Fruit fly (Drosophila melanogaster) whole organism, prepupa: ENCODE measurements around the gene bur.
A peak's percentile ranks its signal among the peaks of the same experiment; 100 is the strongest.

ENCODE experiments used
- CG10669 ChIP-seq: fragments of 200-800 bp; sonication (Bioruptor generic); optimal IDR thresholded peaks from 3 replicates; lab custom pipeline; 2018; ENCODE audit warnings: missing biosample characterization, mild to moderate bottlenecking, missing genetic modification characterization, moderate library complexity
- CG11294 ChIP-seq: fragments of 200-800 bp; sonication (Bioruptor generic); IDR thresholded peaks from 2 replicates; pipeline ENCODE4 v1.3.6; 2022; ENCODE audit warnings: missing biosample characterization, missing genetic modification characterization
- CG11762 ChIP-seq: fragments of 200-800 bp; sonication (Bioruptor generic); optimal IDR thresholded peaks from 3 replicates; lab custom pipeline; 2016; ENCODE audit warnings: missing biosample characterization, missing genetic modification characterization; ENCODE audit not compliant: insufficient read depth
- CG15336 ChIP-seq: fragments of 200-800 bp; sonication (Bioruptor generic); IDR thresholded peaks from 2 replicates; pipeline ENCODE4 v1.3.6; 2022; ENCODE audit warnings: missing biosample characterization, missing genetic modification characterization
- CG1621 ChIP-seq: fragments of 200-800 bp; sonication (Bioruptor generic); optimal IDR thresholded peaks from 3 replicates; lab custom pipeline; 2018; ENCODE audit warnings: missing biosample characterization, mild to moderate bottlenecking, missing genetic modification characterization
- CG3032 ChIP-seq: fragments of 200-800 bp; optimal IDR thresholded peaks from 2 replicates; lab custom pipeline; 2019; ENCODE audit warnings: missing biosample characterization, mild to moderate bottlenecking, missing genetic modification characterization, moderate library complexity
- CG31627 ChIP-seq: fragments of 200-800 bp; sonication (Bioruptor generic); optimal IDR thresholded peaks from 3 replicates; lab custom pipeline; 2016; ENCODE audit warnings: missing biosample characterization, missing genetic modification characterization
- CG3919 ChIP-seq: fragments of 200-800 bp; sonication (Bioruptor generic); optimal IDR thresholded peaks from 3 replicates; lab custom pipeline; 2016; ENCODE audit warnings: missing biosample characterization, missing genetic modification characterization
- CG4318 ChIP-seq: fragments of 200-800 bp; sonication (Bioruptor generic); optimal IDR thresholded peaks from 3 replicates; lab custom pipeline; 2017; ENCODE audit warnings: missing biosample characterization, mild to moderate bottlenecking, missing genetic modification characterization
- CG6163 ChIP-seq: fragments of 200-800 bp; sonication (Bioruptor generic); IDR thresholded peaks from 3 replicates; pipeline ENCODE4 v1.3.6; 2022; ENCODE audit warnings: missing biosample characterization, missing genetic modification characterization
- CG6276 ChIP-seq: fragments of 200-800 bp; sonication (Bioruptor generic); optimal IDR thresholded peaks from 2 replicates; lab custom pipeline; 2017; ENCODE audit warnings: missing biosample characterization, mild to moderate bottlenecking, missing genetic modification characterization
- CG6792 ChIP-seq: fragments of 200-800 bp; sonication (Bioruptor generic); optimal IDR thresholded peaks from 3 replicates; lab custom pipeline; 2016; ENCODE audit warnings: missing biosample characterization, missing genetic modification characterization
- CG6854 ChIP-seq: fragments of 200-800 bp; sonication (Bioruptor generic); optimal IDR thresholded peaks from 2 replicates; lab custom pipeline; 2017; ENCODE audit warnings: missing biosample characterization, mild to moderate bottlenecking, missing genetic modification characterization
- CG7368 ChIP-seq: fragments of 200-800 bp; sonication (Bioruptor generic); optimal IDR thresholded peaks from 3 replicates; lab custom pipeline; 2016; ENCODE audit warnings: missing biosample characterization, missing genetic modification characterization
- CG8319 ChIP-seq: fragments of 200-800 bp; sonication (Bioruptor generic); optimal IDR thresholded peaks from 3 replicates; lab custom pipeline; 2016; ENCODE audit warnings: missing biosample characterization, missing genetic modification characterization
- Eip75B ChIP-seq: fragments of 200-800 bp; sonication (Bioruptor generic); optimal IDR thresholded peaks from 3 replicates; lab custom pipeline; 2016; ENCODE audit warnings: missing biosample characterization, missing genetic modification characterization
- Eip78C ChIP-seq: fragments of 200-800 bp; sonication (Bioruptor generic); peaks from one replicate; lab custom pipeline; 2016; ENCODE audit warnings: missing biosample characterization, missing genetic modification characterization
- Ets96B ChIP-seq: fragments of 200-800 bp; optimal IDR thresholded peaks from 2 replicates; lab custom pipeline; 2019; ENCODE audit warnings: missing biosample characterization, mild to moderate bottlenecking, missing genetic modification characterization, moderate library complexity
- Gug ChIP-seq: fragments of 200-800 bp; sonication (Bioruptor generic); IDR thresholded peaks from 2 replicates; pipeline ENCODE4 v1.3.6; 2022; ENCODE audit warnings: missing biosample characterization, missing genetic modification characterization
- Hr38 ChIP-seq: sonication (Bioruptor generic); optimal IDR thresholded peaks from 2 replicates; lab custom pipeline; 2016; ENCODE audit warnings: missing biosample characterization, missing genetic modification characterization
- Hr4 ChIP-seq: fragments of 200-800 bp; sonication (Bioruptor generic); optimal IDR thresholded peaks from 3 replicates; lab custom pipeline; 2016; ENCODE audit warnings: missing biosample characterization, missing genetic modification characterization
- Met ChIP-seq: fragments of 200-800 bp; sonication (Bioruptor generic); optimal IDR thresholded peaks from 3 replicates; lab custom pipeline; 2016; ENCODE audit warnings: missing biosample characterization, missing genetic modification characterization
- OdsH ChIP-seq: fragments of 200-800 bp; sonication (Bioruptor generic); optimal IDR thresholded peaks from 3 replicates; lab custom pipeline; 2016; ENCODE audit warnings: missing biosample characterization, missing genetic modification characterization
- Smox ChIP-seq: fragments of 200-800 bp; sonication (Bioruptor generic); optimal IDR thresholded peaks from 3 replicates; lab custom pipeline; 2016; ENCODE audit warnings: missing biosample characterization, missing genetic modification characterization
- Sox102F ChIP-seq: fragments of 200-800 bp; sonication (Bioruptor generic); optimal IDR thresholded peaks from 2 replicates; lab custom pipeline; 2016; ENCODE audit warnings: missing biosample characterization, mild to moderate bottlenecking, missing genetic modification characterization
- Sox14 ChIP-seq: fragments of 200-800 bp; sonication (Bioruptor generic); optimal IDR thresholded peaks from 3 replicates; lab custom pipeline; 2016; ENCODE audit warnings: missing biosample characterization, missing genetic modification characterization
- Sox15 ChIP-seq: fragments of 200-800 bp; sonication (Bioruptor generic); optimal IDR thresholded peaks from 3 replicates; lab custom pipeline; 2016; ENCODE audit warnings: missing biosample characterization, missing genetic modification characterization
- achi ChIP-seq: fragments of 200-800 bp; sonication (Bioruptor generic); optimal IDR thresholded peaks from 3 replicates; lab custom pipeline; 2016; ENCODE audit warnings: missing biosample characterization, missing genetic modification characterization
- acj6 ChIP-seq: fragments of 200-800 bp; sonication (Bioruptor generic); optimal IDR thresholded peaks from 3 replicates; lab custom pipeline; 2016; ENCODE audit warnings: missing biosample characterization, missing genetic modification characterization
- cyc ChIP-seq: fragments of 200-800 bp; sonication (Bioruptor generic); optimal IDR thresholded peaks from 3 replicates; lab custom pipeline; 2016; ENCODE audit warnings: missing biosample characterization, missing genetic modification characterization
- dsx ChIP-seq: fragments of 200-800 bp; optimal IDR thresholded peaks from 3 replicates; lab custom pipeline; 2019; ENCODE audit warnings: missing biosample characterization, mild to moderate bottlenecking, missing genetic modification characterization, moderate library complexity; ENCODE audit not compliant: poor library complexity, severe bottlenecking
- esn ChIP-seq: fragments of 200-800 bp; sonication (Bioruptor generic); optimal IDR thresholded peaks from 2 replicates; lab custom pipeline; 2016; ENCODE audit warnings: missing biosample characterization, mild to moderate bottlenecking, missing genetic modification characterization, moderate library complexity
- fd59A ChIP-seq: fragments of 200-800 bp; sonication (Bioruptor generic); optimal IDR thresholded peaks from 2 replicates; lab custom pipeline; 2017; ENCODE audit warnings: missing biosample characterization, mild to moderate bottlenecking, missing genetic modification characterization, missing genetic modification reagents
- lz ChIP-seq: fragments of 200-800 bp; sonication (Bioruptor generic); optimal IDR thresholded peaks from 3 replicates; lab custom pipeline; 2016; ENCODE audit warnings: missing biosample characterization, missing genetic modification characterization
- pdm3 ChIP-seq: fragments of 200-800 bp; sonication (Bioruptor generic); optimal IDR thresholded peaks from 3 replicates; lab custom pipeline; 2016; ENCODE audit warnings: missing biosample characterization, missing genetic modification characterization
- spab ChIP-seq: fragments of 200-800 bp; sonication (Bioruptor generic); optimal IDR thresholded peaks from 2 replicates; lab custom pipeline; 2017; ENCODE audit warnings: missing biosample characterization, mild to moderate bottlenecking, missing genetic modification characterization, missing genetic modification reagents
- svp ChIP-seq: fragments of 200-800 bp; sonication (Bioruptor generic); peaks from one replicate; lab custom pipeline; 2016; ENCODE audit warnings: missing biosample characterization, missing genetic modification characterization
- topi ChIP-seq: fragments of 200-800 bp; sonication (Bioruptor generic); optimal IDR thresholded peaks from 3 replicates; lab custom pipeline; 2016; ENCODE audit warnings: missing biosample characterization, missing genetic modification characterization
- vri ChIP-seq: fragments of 200-800 bp; sonication (Bioruptor generic); optimal IDR thresholded peaks from 3 replicates; lab custom pipeline; 2016; ENCODE audit warnings: missing biosample characterization, mild to moderate bottlenecking, missing genetic modification characterization

bur gene

dm6 chr2L:21214961-21215362 is 35.5 kb upstream of the bur start:
- TF ChIP-seq Sox102F (GFP tag; lab: Kevin White, UChicago) (peak; percentile 48), topi (peak; percentile 63), Ets96B (tag; lab: Kevin White, UChicago) (peak; percentile 30), CG15336 (no peak), CG1621 (tag; lab: Kevin White, UChicago) (peak; percentile 62), spab (GFP tag; lab: Kevin White, UChicago) (no peak), Eip78C (GFP tag; lab: Kevin White, UChicago) (peak; percentile 75), Hr38 (GFP tag; lab: Kevin White, UChicago) (no peak), esn (GFP tag; lab: Kevin White, UChicago) (peak; percentile 68), svp (GFP tag; lab: Kevin White, UChicago) (peak; percentile 88), cyc (GFP tag; lab: Kevin White, UChicago) (peak; percentile 65), CG6792 (peak; percentile 14), Met (GFP tag; lab: Kevin White, UChicago) (peak; percentile 46), Sox14 (GFP tag; lab: Kevin White, UChicago) (peak; percentile 43), pdm3 (GFP tag; lab: Kevin White, UChicago) (peak; percentile 43), CG6163 (0 out of 3 replicates have a peak, but pooled peaks have one; percentile 39), CG10669 (GFP tag; lab: Kevin White, UChicago) (no peak), Smox (peak; percentile 62), OdsH (GFP tag; lab: Kevin White, UChicago) (peak; percentile 39), vri (GFP tag; lab: Kevin White, UChicago) (peak; percentile 59), CG3919 (peak; percentile 63), CG31627 (peak; percentile 49), CG3032 (tag; lab: Kevin White, UChicago) (no peak), Eip75B (GFP tag; lab: Kevin White, UChicago) (peak; percentile 58), lz (GFP tag; lab: Kevin White, UChicago) (peak; percentile 48), Sox15 (GFP tag; lab: Kevin White, UChicago) (no peak), Hr4 (no peak)

- TF ChIP-seq Sox15 (GFP tag; lab: Kevin White, UChicago) (no peak), CG31627 (no peak), CG8319 (no peak), CG7368 (GFP tag; lab: Kevin White, UChicago) (no peak), lz (GFP tag; lab: Kevin White, UChicago) (no peak)
These were observed 26.7 kb upstream of the bur start, which contains the start of gene clumsy for dm6 chr2L:21206193-21206592. TSS of gene clumsy (plus strand) at chr2L:21206493.

dm6 chr2L:21202702-21203101 is 23.2 kb upstream of the bur start, which contains the start of gene CG31988:
TSS of gene CG31988 (minus strand) at chr2L:21202802.
- TF ChIP-seq fd59A (GFP tag; lab: Kevin White, UChicago) (no peak), Eip75B (GFP tag; lab: Kevin White, UChicago) (no peak), dsx (GFP tag; lab: Kevin White, UChicago) (no peak), achi (GFP tag; lab: Kevin White, UChicago) (no peak), CG6163 (no peak), Gug (GFP tag; lab: Robert Waterston, UW) (no peak), CG6854 (GFP tag; lab: Kevin White, UChicago) (no peak), Sox14 (GFP tag; lab: Kevin White, UChicago) (no peak), acj6 (GFP tag; lab: Kevin White, UChicago) (no peak), Ets96B (tag; lab: Kevin White, UChicago) (no peak), Eip78C (GFP tag; lab: Kevin White, UChicago) (no peak), CG4318 (GFP tag; lab: Kevin White, UChicago) (no peak), spab (GFP tag; lab: Kevin White, UChicago) (no peak), vri (GFP tag; lab: Kevin White, UChicago) (no peak), cyc (GFP tag; lab: Kevin White, UChicago) (no peak), CG11294 (GFP tag; lab: Robert Waterston, UW) (no peak), CG11762 (GFP tag; lab: Kevin White, UChicago) (no peak), CG6276 (GFP tag; lab: Kevin White, UChicago) (no peak), pdm3 (GFP tag; lab: Kevin White, UChicago) (no peak)
